Fruit fly (Drosophila melanogaster) whole organism, embryonic: Measurements from ENCODE around the gene CG45544.

ENCODE experiments used
- Aef1 ChIP-seq: fragments of 200-800 bp; sonication (Bioruptor generic); IDR thresholded peaks from 3 replicates; pipeline ENCODE4 v1.3.6; 2022; ENCODE audit warnings: missing biosample characterization, missing genetic modification characterization
- B-H1 ChIP-seq: fragments of 200-800 bp; sonication (Bioruptor generic); IDR thresholded peaks from 3 replicates; pipeline ENCODE4 v1.3.6; 2022; ENCODE audit warnings: missing biosample characterization, missing genetic modification characterization
- BtbVII ChIP-seq: fragments of 200-800 bp; sonication (Bioruptor generic); optimal IDR thresholded peaks from 3 replicates; lab custom pipeline; 2017; ENCODE audit warnings: missing biosample characterization, mild to moderate bottlenecking, missing genetic modification characterization
- CG10366 ChIP-seq: fragments of 200-800 bp; sonication (Bioruptor generic); IDR thresholded peaks from 2 replicates; pipeline ENCODE4 v1.3.6; 2022; ENCODE audit warnings: missing biosample characterization, missing genetic modification characterization
- CG11723 ChIP-seq: fragments of 200-800 bp; sonication (Bioruptor generic); optimal IDR thresholded peaks from 2 replicates; lab custom pipeline; 2017; ENCODE audit warnings: missing biosample characterization, mild to moderate bottlenecking, missing genetic modification characterization
- CG12155 ChIP-seq: fragments of 200-800 bp; sonication (Bioruptor generic); optimal IDR thresholded peaks from 3 replicates; lab custom pipeline; 2016; ENCODE audit warnings: missing biosample characterization, missing genetic modification characterization
- CG16863 ChIP-seq: fragments of 200-800 bp; sonication (Bioruptor generic); optimal IDR thresholded peaks from 3 replicates; lab custom pipeline; 2016; ENCODE audit warnings: missing biosample characterization, missing genetic modification characterization
- CG17186 ChIP-seq: fragments of 200-800 bp; sonication (Bioruptor generic); optimal IDR thresholded peaks from 3 replicates; lab custom pipeline; 2017; ENCODE audit warnings: missing biosample characterization, missing genetic modification reagents, missing genetic modification characterization
- CG17612 ChIP-seq: fragments of 200-800 bp; sonication (Bioruptor generic); IDR thresholded peaks from 2 replicates; pipeline ENCODE4 v1.3.6; 2022; ENCODE audit warnings: missing biosample characterization, missing genetic modification characterization
- CG18599 ChIP-seq: fragments of 200-800 bp; sonication (Bioruptor generic); optimal IDR thresholded peaks from 3 replicates; lab custom pipeline; 2017; ENCODE audit warnings: missing biosample characterization, missing genetic modification characterization, mild to moderate bottlenecking, moderate library complexity, missing genetic modification reagents
- CG30403 ChIP-seq: fragments of 200-800 bp; sonication (Bioruptor generic); optimal IDR thresholded peaks from 3 replicates; lab custom pipeline; 2016; ENCODE audit warnings: missing biosample characterization, missing genetic modification characterization
- CG3065 ChIP-seq: fragments of 200-800 bp; sonication (Bioruptor generic); optimal IDR thresholded peaks from 2 replicates; lab custom pipeline; 2016; ENCODE audit warnings: missing biosample characterization, missing genetic modification characterization
- CG3163 ChIP-seq: fragments of 200-800 bp; sonication (Bioruptor generic); optimal IDR thresholded peaks from 3 replicates; lab custom pipeline; 2016; ENCODE audit warnings: missing biosample characterization, missing genetic modification characterization
- CG34422 ChIP-seq: fragments of 200-800 bp; sonication (Bioruptor generic); IDR thresholded peaks from 3 replicates; pipeline ENCODE4 v1.3.6; 2022; ENCODE audit warnings: missing biosample characterization, missing genetic modification characterization
- CG4360 ChIP-seq: fragments of 200-800 bp; sonication (Bioruptor generic); IDR thresholded peaks from 2 replicates; pipeline ENCODE4 v1.3.6; 2022; ENCODE audit warnings: missing biosample characterization, missing genetic modification characterization
- CG43689 ChIP-seq: fragments of 200-800 bp; sonication (Bioruptor generic); IDR thresholded peaks from 2 replicates; pipeline ENCODE4 v1.3.6; 2022; ENCODE audit warnings: missing biosample characterization, missing genetic modification characterization
- CG6791 ChIP-seq: fragments of 200-800 bp; sonication (Bioruptor generic); IDR thresholded peaks from 3 replicates; pipeline ENCODE4 v1.3.6; 2022; ENCODE audit warnings: missing biosample characterization, missing genetic modification characterization; ENCODE audit not compliant: partially characterized antibody
- CG7372 ChIP-seq: fragments of 200-800 bp; sonication (Bioruptor generic); IDR thresholded peaks from 2 replicates; pipeline ENCODE4 v1.3.6; 2022; ENCODE audit warnings: missing biosample characterization, missing genetic modification characterization
- CG7556 ChIP-seq: fragments of 200-800 bp; sonication (Bioruptor generic); optimal IDR thresholded peaks from 2 replicates; lab custom pipeline; 2017; ENCODE audit warnings: missing biosample characterization, mild to moderate bottlenecking, missing genetic modification characterization
- CG7987 ChIP-seq: fragments of 200-800 bp; sonication (Bioruptor generic); optimal IDR thresholded peaks from 2 replicates; lab custom pipeline; 2018; ENCODE audit warnings: missing biosample characterization, mild to moderate bottlenecking, missing genetic modification characterization, moderate library complexity
- CG9215 ChIP-seq: fragments of 200-800 bp; sonication (Bioruptor generic); IDR thresholded peaks from 2 replicates; pipeline ENCODE4 v1.3.6; 2022; ENCODE audit warnings: missing biosample characterization, missing genetic modification characterization
- CG9817 ChIP-seq: fragments of 200-800 bp; sonication (Bioruptor generic); optimal IDR thresholded peaks from 2 replicates; lab custom pipeline; 2018; ENCODE audit warnings: missing biosample characterization, mild to moderate bottlenecking, missing genetic modification characterization, moderate library complexity
- CoRest ChIP-seq: fragments of 200-800 bp; sonication (Bioruptor generic); optimal IDR thresholded peaks from 3 replicates; lab custom pipeline; 2018; ENCODE audit warnings: missing biosample characterization, mild to moderate bottlenecking, missing genetic modification characterization, moderate library complexity
- E2f1 ChIP-seq: fragments of 200-800 bp; sonication (Bioruptor generic); IDR thresholded peaks from 2 replicates; pipeline ENCODE4 v1.3.6; 2022; ENCODE audit warnings: missing biosample characterization, missing genetic modification characterization
- H2.0 ChIP-seq: fragments of 200-800 bp; sonication (Bioruptor generic); IDR thresholded peaks from 2 replicates; pipeline ENCODE4 v1.3.6; 2022; ENCODE audit warnings: missing biosample characterization, missing genetic modification characterization
- HLH54F ChIP-seq: fragments of 200-800 bp; sonication (Bioruptor generic); optimal IDR thresholded peaks from 3 replicates; lab custom pipeline; 2016; ENCODE audit warnings: missing biosample characterization, missing genetic modification characterization
- Lim3 ChIP-seq: fragments of 200-800 bp; sonication (Bioruptor generic); IDR thresholded peaks from 2 replicates; pipeline ENCODE4 v1.3.6; 2022; ENCODE audit warnings: missing biosample characterization, missing genetic modification characterization
- Mrtf ChIP-seq: fragments of 200-800 bp; sonication (Bioruptor generic); IDR thresholded peaks from 3 replicates; pipeline ENCODE4 v1.3.6; 2022; ENCODE audit warnings: missing biosample characterization, missing genetic modification characterization
- NfI ChIP-seq: fragments of 200-800 bp; sonication (Bioruptor generic); optimal IDR thresholded peaks from 3 replicates; lab custom pipeline; 2018; ENCODE audit warnings: missing biosample characterization, mild to moderate bottlenecking, missing genetic modification characterization, moderate library complexity
- Pdp1 ChIP-seq, 2 experiments: fragments of 200-800 bp; sonication (Bioruptor generic); optimal IDR thresholded peaks; 3 replicates each; lab custom pipeline; 2016; ENCODE audit warnings: missing biosample characterization in 2 of 2, missing genetic modification characterization in 2 of 2, mild to moderate bottlenecking in 1 of 2, moderate library complexity in 1 of 2
- Ravus ChIP-seq: fragments of 200-800 bp; sonication (Bioruptor generic); IDR thresholded peaks from 2 replicates; pipeline ENCODE4 v1.3.6; 2022; ENCODE audit warnings: missing biosample characterization, missing genetic modification characterization
- Sox100B ChIP-seq: fragments of 200-800 bp; sonication (Bioruptor generic); optimal IDR thresholded peaks from 3 replicates; lab custom pipeline; 2018; ENCODE audit warnings: missing biosample characterization, mild to moderate bottlenecking, missing genetic modification characterization
- abd-A ChIP-seq: fragments of 200-800 bp; sonication (Bioruptor generic); optimal IDR thresholded peaks from 3 replicates; lab custom pipeline; 2019; ENCODE audit warnings: missing biosample characterization, mild to moderate bottlenecking, missing genetic modification characterization, moderate library complexity
- al ChIP-seq: fragments of 200-800 bp; sonication (Bioruptor generic); IDR thresholded peaks from 2 replicates; pipeline ENCODE4 v1.3.6; 2022; ENCODE audit warnings: missing biosample characterization, missing genetic modification characterization
- bsh ChIP-seq, 2 experiments: fragments of 200-800 bp; sonication (Bioruptor generic); optimal IDR thresholded peaks; 2 replicates each; lab custom pipeline; 2017 to 2018; ENCODE audit warnings: mild to moderate bottlenecking in 2 of 2, missing biosample characterization in 2 of 2, missing genetic modification characterization in 2 of 2, moderate library complexity in 1 of 2
- disco-r ChIP-seq: fragments of 200-800 bp; sonication (Bioruptor generic); optimal IDR thresholded peaks from 2 replicates; lab custom pipeline; 2016; ENCODE audit warnings: missing biosample characterization, missing genetic modification characterization
- gcm2 ChIP-seq: fragments of 200-800 bp; sonication (Bioruptor generic); optimal IDR thresholded peaks from 2 replicates; lab custom pipeline; 2016; ENCODE audit warnings: missing biosample characterization, missing genetic modification characterization
- gsb-n ChIP-seq: fragments of 200-800 bp; sonication (Bioruptor generic); optimal IDR thresholded peaks from 3 replicates; lab custom pipeline; 2018; ENCODE audit warnings: missing biosample characterization, mild to moderate bottlenecking, missing genetic modification characterization
- inv ChIP-seq: fragments of 200-800 bp; sonication (Bioruptor generic); IDR thresholded peaks from 2 replicates; pipeline ENCODE4 v1.3.6; 2022; ENCODE audit warnings: missing biosample characterization, missing genetic modification characterization; ENCODE audit not compliant: partially characterized antibody
- lab ChIP-seq: fragments of 200-800 bp; sonication (Bioruptor generic); optimal IDR thresholded peaks from 3 replicates; lab custom pipeline; 2017; ENCODE audit warnings: missing biosample characterization, missing genetic modification characterization, mild to moderate bottlenecking, moderate library complexity, missing genetic modification reagents
- nmo ChIP-seq: fragments of 200-800 bp; sonication (Bioruptor generic); optimal IDR thresholded peaks from 2 replicates; lab custom pipeline; 2018; ENCODE audit warnings: missing biosample characterization, mild to moderate bottlenecking, missing genetic modification characterization, moderate library complexity
- pfk ChIP-seq: fragments of 200-800 bp; sonication (Bioruptor generic); optimal IDR thresholded peaks from 2 replicates; lab custom pipeline; 2018; ENCODE audit warnings: missing biosample characterization, mild to moderate bottlenecking, missing genetic modification characterization, moderate library complexity
- scrt ChIP-seq: fragments of 200-800 bp; sonication (Bioruptor generic); optimal IDR thresholded peaks from 2 replicates; lab custom pipeline; 2018; ENCODE audit warnings: missing biosample characterization, mild to moderate bottlenecking, missing genetic modification characterization, moderate library complexity
- seq ChIP-seq: fragments of 200-800 bp; sonication (Bioruptor generic); IDR thresholded peaks from 2 replicates; pipeline ENCODE4 v1.3.6; 2022; ENCODE audit warnings: missing biosample characterization, missing genetic modification characterization
- sob ChIP-seq: fragments of 200-800 bp; sonication (Bioruptor generic); IDR thresholded peaks from 2 replicates; pipeline ENCODE4 v1.3.6; 2022; ENCODE audit warnings: missing biosample characterization, missing genetic modification characterization
- tup ChIP-seq: fragments of 200-800 bp; sonication (Bioruptor generic); optimal IDR thresholded peaks from 2 replicates; lab custom pipeline; 2016; ENCODE audit warnings: missing biosample characterization, mild to moderate bottlenecking, missing genetic modification characterization, moderate library complexity
- twi ChIP-seq: fragments of 200-800 bp; optimal IDR thresholded peaks from 2 replicates; lab custom pipeline; 2019; ENCODE audit warnings: missing biosample characterization, mild to moderate bottlenecking, missing genetic modification characterization, moderate library complexity
- usp ChIP-seq: fragments of >200 bp; optimal IDR thresholded peaks from 2 replicates; lab custom pipeline; 2017; ENCODE audit warnings: missing biosample characterization, missing genetic modification characterization
- wor ChIP-seq: fragments of 200-800 bp; sonication (Bioruptor generic); IDR thresholded peaks from 2 replicates; pipeline ENCODE4 v1.3.6; 2022; ENCODE audit warnings: missing biosample characterization, missing genetic modification characterization
- zen ChIP-seq: fragments of 200-800 bp; sonication (Bioruptor generic); optimal IDR thresholded peaks from 3 replicates; lab custom pipeline; 2018; ENCODE audit warnings: missing biosample characterization, mild to moderate bottlenecking, missing genetic modification characterization, moderate library complexity
- zen2 ChIP-seq: fragments of 200-800 bp; sonication (Bioruptor generic); IDR thresholded peaks from 3 replicates; pipeline ENCODE4 v1.3.6; 2022; ENCODE audit warnings: missing biosample characterization, missing genetic modification characterization; ENCODE audit not compliant: partially characterized antibody

Gene CG45544

DNA sequence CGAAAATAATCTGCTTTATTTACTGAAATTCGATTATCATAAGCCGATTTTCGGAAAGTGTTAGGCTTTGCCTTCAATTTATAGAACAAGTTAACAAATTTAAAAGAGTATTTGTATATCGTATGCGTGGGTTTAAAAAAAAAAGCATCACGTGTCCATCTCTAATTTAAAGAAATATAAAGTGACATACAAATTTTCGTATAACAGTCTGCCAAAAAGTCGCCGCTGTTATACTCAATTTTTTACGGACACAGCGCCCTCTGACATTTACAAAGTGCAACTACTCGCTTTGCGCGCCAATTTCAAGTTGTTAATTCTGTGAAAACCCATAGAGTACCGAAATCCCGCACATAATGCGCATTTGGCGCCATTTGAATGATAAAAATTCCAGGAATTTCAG lies 4.9 kb upstream of the CG45544 start (continued):
- TF ChIP-seq inv (GFP tag; lab: Robert Waterston, UW) (peak; percentile 57), CG6791 (GFP tag; lab: Robert Waterston, UW) (peak; percentile 74; the same call in 2 of the 3 replicates), twi (tag; lab: Kevin White, UChicago) (no peak), bsh (GFP tag; optimal IDR thresholded peaks at IDR 0.05; lab: Kevin White, UChicago) (no peak), CG10366 (no peak), gcm2 (GFP tag; lab: Kevin White, UChicago) (no peak), CG3065 (GFP tag; lab: Kevin White, UChicago) (no peak), HLH54F (GFP tag; lab: Kevin White, UChicago) (no peak), CG7987 (GFP tag; lab: Kevin White, UChicago) (peak; percentile 7), Mrtf (GFP tag; lab: Robert Waterston, UW) (no peak), CG9215 (GFP tag; lab: Robert Waterston, UW) (no peak), zen2 (GFP tag; lab: Robert Waterston, UW) (peak; percentile 71; the same call in 2 of the 3 replicates), gsb-n (tag; lab: Kevin White, UChicago) (peak; percentile 41), NfI (GFP tag; lab: Kevin White, UChicago) (no peak), Ravus (GFP tag; lab: Robert Waterston, UW) (no peak), CG11723 (GFP tag; lab: Kevin White, UChicago) (no peak), CG9817 (tag; lab: Kevin White, UChicago) (no peak), wor (GFP tag; lab: Robert Waterston, UW) (no peak), Aef1 (no peak; the same call in 2 of the 3 replicates), CoRest (tag; lab: Kevin White, UChicago) (no peak), CG30403 (GFP tag; lab: Kevin White, UChicago) (peak; percentile 16), pfk (GFP tag; lab: Kevin White, UChicago) (no peak), abd-A (tag; lab: Kevin White, UChicago) (no peak), Lim3 (no peak), CG34422 (GFP tag; lab: Robert Waterston, UW) (peak; percentile 53; the same call in 1 of the 3 replicates), zen (tag; lab: Kevin White, UChicago) (peak; percentile 33), CG7556 (GFP tag; lab: Kevin White, UChicago) (no peak), scrt (GFP tag; lab: Kevin White, UChicago) (no peak), CG16863 (GFP tag; lab: Kevin White, UChicago) (peak; percentile 23), CG17186 (GFP tag; lab: Kevin White, UChicago) (peak; percentile 7), Sox100B (no peak), nmo (GFP tag; lab: Kevin White, UChicago) (peak; percentile 11), Pdp1 (GFP tag; optimal IDR thresholded peaks at IDR 0.05; lab: Kevin White, UChicago) (peak in 1 of 2 experiments; percentile 4), disco-r (no peak), usp (GFP tag; lab: Kevin White, UChicago) (no peak), lab (GFP tag; lab: Kevin White, UChicago) (peak; percentile 6), tup (GFP tag; lab: Kevin White, UChicago) (no peak), E2f1 (GFP tag; lab: Robert Waterston, UW) (no peak), CG18599 (GFP tag; lab: Kevin White, UChicago) (no peak), B-H1 (GFP tag; lab: Robert Waterston, UW) (no peak), seq (GFP tag; lab: Robert Waterston, UW) (no peak), CG17612 (GFP tag; lab: Robert Waterston, UW) (no peak), sob (GFP tag; lab: Robert Waterston, UW) (peak; percentile 58), CG7372 (GFP tag; lab: Robert Waterston, UW) (no peak), CG4360 (GFP tag; lab: Robert Waterston, UW) (no peak), CG3163 (no peak), CG43689 (GFP tag; lab: Robert Waterston, UW) (no peak), CG12155 (no peak), al (GFP tag; lab: Robert Waterston, UW) (no peak), BtbVII (GFP tag; lab: Kevin White, UChicago) (no peak), H2.0 (GFP tag; lab: Robert Waterston, UW) (no peak)
